Worm (Caenorhabditis elegans): Measurements from ENCODE around the gene F21C10.13.

Gene F21C10.13

DNA sequence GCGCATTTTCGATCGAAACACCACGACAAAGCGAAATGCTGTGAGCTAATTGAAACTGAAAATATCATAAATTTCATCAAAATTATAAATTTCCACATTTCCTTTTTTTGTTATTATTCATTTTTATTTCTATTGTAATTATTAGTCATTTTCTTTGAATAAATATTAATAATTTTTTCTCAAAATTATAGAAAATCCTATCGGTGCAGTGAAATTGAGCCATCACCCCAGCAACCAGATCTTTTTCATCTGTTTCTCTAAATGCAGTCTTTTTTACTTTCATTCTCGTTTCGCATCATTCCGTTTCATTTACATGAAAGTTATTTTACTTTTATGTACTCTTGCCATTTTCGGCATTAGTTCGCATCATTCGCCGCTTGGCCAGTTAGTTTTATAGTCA, at the start of gene F21C10.13:
F21C10.13 (plus strand) TSS at position 301 of the 400 bp plus-strand sequence.
- no peak for TF ChIP-seq ceh-43 (GFP tag; optimal IDR thresholded peaks at IDR 0.05)
- no peak for TF ChIP-seq zip-8 (tag; optimal IDR thresholded peaks at IDR 0.05)
- TF ChIP-seq nhr-2 (tag; optimal IDR thresholded peaks at IDR 0.05), result no peak
- TF ChIP-seq flh-1 (GFP tag; optimal IDR thresholded peaks at IDR 0.05), result no peak
- TF ChIP-seq ceh-39 (tag; optimal IDR thresholded peaks at IDR 0.05), result no peak
- no peak for TF ChIP-seq blmp-1 (tag; optimal IDR thresholded peaks at IDR 0.05)
- TF ChIP-seq ces-1 (GFP tag; optimal IDR thresholded peaks at IDR 0.05), result no peak
- no peak for TF ChIP-seq sptf-1 (tag; optimal IDR thresholded peaks at IDR 0.05)
- no peak for TF ChIP-seq ceh-83 (GFP tag; optimal IDR thresholded peaks at IDR 0.05)
- TF ChIP-seq bed-3 (GFP tag; optimal IDR thresholded peaks at IDR 0.05), result no peak
- no peak for TF ChIP-seq lin-13 (tag; optimal IDR thresholded peaks at IDR 0.05)
- no peak for TF ChIP-seq mab-5 (tag; optimal IDR thresholded peaks at IDR 0.05)
- TF ChIP-seq mep-1 (tag; optimal IDR thresholded peaks at IDR 0.05), result no peak
- TF ChIP-seq ztf-11 (tag; optimal IDR thresholded peaks at IDR 0.05), result no peak
- TF ChIP-seq tbx-8 (GFP tag; optimal IDR thresholded peaks at IDR 0.05), result no peak
- no peak for TF ChIP-seq nhr-28 (tag; optimal IDR thresholded peaks at IDR 0.05)
- no peak for TF ChIP-seq lsy-2 (tag; optimal IDR thresholded peaks at IDR 0.05)
- TF ChIP-seq snpc-4 (tag; optimal IDR thresholded peaks at IDR 0.05), result no peak
- no peak for TF ChIP-seq nhr-76 (tag; optimal IDR thresholded peaks at IDR 0.05)
- TF ChIP-seq ham-2 (GFP tag; optimal IDR thresholded peaks at IDR 0.05), result no peak

DNA sequence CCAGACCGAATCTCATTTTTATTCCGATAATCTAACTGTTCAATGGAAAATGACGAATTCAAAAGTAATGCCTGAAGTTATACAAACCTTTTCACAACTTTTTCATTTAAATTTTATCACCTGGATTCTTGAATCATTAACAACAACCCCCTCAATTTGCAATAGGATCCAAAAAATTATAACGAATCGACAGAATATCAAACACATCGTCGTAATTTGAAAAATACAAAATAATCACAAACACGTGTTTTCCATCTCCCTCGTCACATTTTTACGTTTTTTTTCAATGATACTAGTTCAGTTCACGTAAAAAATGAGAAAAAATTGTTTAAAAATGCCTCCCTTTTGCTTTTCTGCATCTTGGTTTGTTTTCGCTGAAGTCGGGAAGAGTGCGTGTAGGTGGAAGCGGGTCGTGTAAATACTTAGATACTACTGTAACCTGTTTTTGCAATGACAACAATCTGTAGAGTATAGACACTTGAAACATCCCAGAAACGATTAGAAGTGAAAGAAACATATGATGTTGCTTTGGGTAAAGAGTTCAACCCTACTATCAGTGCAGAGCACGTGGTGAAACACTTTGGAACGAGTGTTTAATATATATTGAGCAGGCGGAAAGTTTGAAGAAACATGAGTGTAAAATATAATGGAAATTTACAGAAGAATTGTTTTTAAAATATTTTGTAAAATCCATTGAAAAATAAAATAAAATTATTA, 48.6 kb upstream of the F21C10.13 start, which contains the start of gene oac-50:
oac-50 (minus strand) TSS at position 219 of the 717 bp plus-strand sequence.
- TF ChIP-seq nhr-2 (tag; optimal IDR thresholded peaks at IDR 0.05) (no peak), elt-3 (tag; optimal IDR thresholded peaks at IDR 0.05) (no peak), ham-2 (GFP tag; optimal IDR thresholded peaks at IDR 0.05) (no peak), mls-2 (tag; optimal IDR thresholded peaks at IDR 0.05) (no peak), pha-4 (tag; optimal IDR thresholded peaks at IDR 0.05) (no peak)

DNA sequence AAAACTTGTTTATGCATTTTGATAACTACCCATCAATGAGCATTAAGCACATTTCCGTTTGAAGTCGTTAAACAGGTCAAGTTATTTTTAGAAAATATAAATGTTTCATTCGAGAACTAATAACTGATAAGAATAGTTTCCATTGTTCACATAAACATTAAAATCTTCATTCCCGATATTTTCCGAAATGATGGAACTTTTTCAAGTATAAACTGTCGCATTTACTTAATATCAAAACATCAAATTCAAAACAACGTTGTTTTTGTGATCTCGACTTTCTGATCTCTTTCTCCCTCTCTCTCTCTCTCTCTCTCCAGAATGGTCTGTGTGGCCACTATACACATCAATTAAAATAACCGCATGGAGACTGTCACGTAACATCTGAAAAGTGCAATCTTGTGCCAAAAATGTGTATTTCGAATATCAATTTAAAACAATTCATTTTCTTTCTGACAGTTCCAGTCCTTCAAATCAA, 47.7 kb upstream of the F21C10.13 start:
- TF ChIP-seq M03D4.4 (tag; optimal IDR thresholded peaks at IDR 0.05) (no peak), unc-39 (tag; optimal IDR thresholded peaks at IDR 0.05) (no peak), sem-2 (GFP tag; optimal IDR thresholded peaks at IDR 0.05) (no peak), hlh-1 (tag; optimal IDR thresholded peaks at IDR 0.05) (no peak), unc-62 (GFP tag; optimal IDR thresholded peaks at IDR 0.05) (no peak), nhr-2 (tag; optimal IDR thresholded peaks at IDR 0.05) (no peak), ztf-11 (tag; optimal IDR thresholded peaks at IDR 0.05) (no peak), ceh-39 (tag; optimal IDR thresholded peaks at IDR 0.05) (no peak), blmp-1 (tag; optimal IDR thresholded peaks at IDR 0.05) (no peak), mls-2 (tag; optimal IDR thresholded peaks at IDR 0.05) (no peak), elt-3 (tag; optimal IDR thresholded peaks at IDR 0.05) (no peak), cnd-1 (tag; optimal IDR thresholded peaks at IDR 0.05) (no peak), drap-1 (GFP tag; optimal IDR thresholded peaks at IDR 0.05) (no peak), ceh-83 (GFP tag; optimal IDR thresholded peaks at IDR 0.05) (no peak), nhr-76 (tag; optimal IDR thresholded peaks at IDR 0.05) (no peak), pha-4 (tag; optimal IDR thresholded peaks at IDR 0.05) (no peak), ham-2 (GFP tag; optimal IDR thresholded peaks at IDR 0.05) (no peak), lin-32 (GFP tag; optimal IDR thresholded peaks at IDR 0.05) (no peak), snpc-4 (tag; optimal IDR thresholded peaks at IDR 0.05) (no peak)

DNA sequence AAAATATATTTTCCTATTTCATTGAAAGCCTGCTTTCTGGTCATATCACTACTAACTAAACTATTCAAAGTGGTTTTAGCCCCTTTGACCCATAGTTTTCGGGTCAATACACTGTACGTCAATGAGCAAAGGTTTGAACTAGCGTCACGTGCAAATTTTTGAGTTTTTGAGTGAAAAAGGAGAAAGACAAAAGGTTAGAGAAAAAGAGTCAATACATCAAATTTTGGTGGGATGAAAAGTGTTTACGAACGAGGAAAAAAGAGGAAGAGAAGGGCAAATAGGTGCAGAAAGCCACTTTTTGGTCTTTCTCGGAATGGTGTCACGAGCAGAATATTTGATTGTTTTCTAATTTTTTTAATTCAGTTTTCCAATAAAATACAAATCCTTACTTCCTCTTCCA, 46.3 kb upstream of the F21C10.13 start:
- TF ChIP-seq cnd-1 (tag; optimal IDR thresholded peaks at IDR 0.05), result no peak
- TF ChIP-seq sem-2 (GFP tag; optimal IDR thresholded peaks at IDR 0.05), result no peak
- TF ChIP-seq nhr-237 (tag; optimal IDR thresholded peaks at IDR 0.05), result no peak
- TF ChIP-seq mab-5 (tag; optimal IDR thresholded peaks at IDR 0.05), result no peak
- TF ChIP-seq ztf-11 (tag; optimal IDR thresholded peaks at IDR 0.05), result no peak
- TF ChIP-seq tbx-8 (GFP tag; optimal IDR thresholded peaks at IDR 0.05), result no peak
- TF ChIP-seq lin-32 (GFP tag; optimal IDR thresholded peaks at IDR 0.05), result no peak

ce11 chrV:9076273-9076672, 45.8 kb upstream of the F21C10.13 start, which contains the start of gene T27E4.7:
T27E4.7 (minus strand) TSS chrV:9076322.
- TF ChIP-seq nhr-2 (tag; optimal IDR thresholded peaks at IDR 0.05), result no peak
- no peak for TF ChIP-seq mls-2 (tag; optimal IDR thresholded peaks at IDR 0.05)
- no peak for TF ChIP-seq sptf-1 (tag; optimal IDR thresholded peaks at IDR 0.05)
- TF ChIP-seq elt-3 (tag; optimal IDR thresholded peaks at IDR 0.05), result no peak
- no peak for TF ChIP-seq cnd-1 (tag; optimal IDR thresholded peaks at IDR 0.05)
- TF ChIP-seq ceh-43 (GFP tag; optimal IDR thresholded peaks at IDR 0.05), result no peak
- TF ChIP-seq ceh-39 (tag; optimal IDR thresholded peaks at IDR 0.05), result no peak
- no peak for TF ChIP-seq ztf-11 (tag; optimal IDR thresholded peaks at IDR 0.05)
- TF ChIP-seq ces-1 (GFP tag; optimal IDR thresholded peaks at IDR 0.05), result no peak
- TF ChIP-seq nhr-28 (tag; optimal IDR thresholded peaks at IDR 0.05), result no peak
- no peak for TF ChIP-seq zip-8 (tag; optimal IDR thresholded peaks at IDR 0.05)
- no peak for TF ChIP-seq blmp-1 (tag; optimal IDR thresholded peaks at IDR 0.05)
- TF ChIP-seq nhr-12 (tag; optimal IDR thresholded peaks at IDR 0.05), result no peak
- TF ChIP-seq bed-3 (GFP tag; optimal IDR thresholded peaks at IDR 0.05), result no peak
- no peak for TF ChIP-seq tbx-8 (GFP tag; optimal IDR thresholded peaks at IDR 0.05)
- TF ChIP-seq pha-4 (tag; optimal IDR thresholded peaks at IDR 0.05), result no peak
- no peak for TF ChIP-seq lsy-2 (tag; optimal IDR thresholded peaks at IDR 0.05)
- no peak for TF ChIP-seq drap-1 (GFP tag; optimal IDR thresholded peaks at IDR 0.05)
